Worm (Caenorhabditis elegans) whole organism, late embryonic: ENCODE measurements around the gene mrps-23.

Experiments
- Y22D7AL.16 ChIP-seq: sonication (generic microtip); optimal IDR thresholded peaks from 2 replicates; lab custom pipeline; 2016; ENCODE audit warnings: missing genetic modification characterization, missing compliant biosample characterization
- ama-1 ChIP-seq: fragments of 150-350 bp; optimal IDR thresholded peaks from 2 replicates; lab custom pipeline; 2014
- ceh-30 ChIP-seq: fragments of 150-350 bp; optimal IDR thresholded peaks from 2 replicates; lab custom pipeline; 2014; ENCODE audit warnings: missing biosample characterization, missing genetic modification characterization
- fax-1 ChIP-seq: sonication (generic microtip); optimal IDR thresholded peaks from 2 replicates; lab custom pipeline; 2016; ENCODE audit warnings: missing genotype, missing genetic modification characterization, missing compliant biosample characterization
- odd-2 ChIP-seq: sonication (generic microtip); optimal IDR thresholded peaks from 2 replicates; lab custom pipeline; 2017; ENCODE audit warnings: antibody characterized with exemption, mild to moderate bottlenecking, missing genetic modification characterization, missing compliant biosample characterization

ce11 chrIII:9561158-9561557 lies 37.7 kb upstream of the mrps-23 start, which contains the start of gene C48B4.8:
- TF ChIP-seq Y22D7AL.16 (tag; lab: Kevin White, UChicago), result no peak
- no peak for TF ChIP-seq ama-1 (lab: Kevin White, UChicago)
- TF ChIP-seq fax-1 (tag; lab: Kevin White, UChicago), result no peak
- TF ChIP-seq ceh-30 (tag; lab: Kevin White, UChicago), result no peak
- TF ChIP-seq odd-2 (tag; lab: Kevin White, UChicago), result no peak
